Worm (Caenorhabditis elegans): ENCODE results near the gene pcdr-1.

pcdr-1 gene

DNA sequence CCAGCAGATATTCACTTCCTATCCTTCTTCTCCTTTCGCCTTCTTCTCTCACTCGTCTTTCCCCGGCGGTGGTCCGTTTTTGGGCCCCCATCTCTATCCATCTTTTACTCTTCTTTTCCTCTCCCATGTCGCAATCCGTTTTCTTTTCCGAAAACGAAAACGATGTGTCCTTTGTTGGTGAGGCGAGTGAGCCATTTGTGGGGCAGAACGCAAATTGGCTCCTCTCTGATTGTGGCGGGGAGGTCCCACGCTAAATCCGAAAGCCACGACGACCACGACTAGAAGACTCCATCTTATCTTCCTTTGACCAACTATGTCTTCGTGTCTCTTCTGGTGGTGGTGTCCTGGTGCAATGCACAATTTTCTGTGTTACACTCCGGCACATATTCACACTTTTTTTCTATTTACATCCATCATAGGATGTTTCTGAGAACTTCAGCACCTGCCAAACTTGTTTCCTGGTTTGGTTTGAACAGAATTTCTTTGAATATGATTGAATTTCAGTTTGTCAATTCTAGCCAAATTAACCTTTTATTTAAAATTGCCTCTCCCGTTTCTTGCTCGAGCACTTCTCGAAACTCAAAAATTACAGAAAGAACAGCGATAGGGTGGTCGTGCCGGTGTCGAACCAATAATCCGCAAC is at the start of gene pcdr-1:
TSS of gene pcdr-1 (plus strand) at position 593 of the 643 bp plus-strand sequence.
- TF ChIP-seq W03F9.2 (tag; optimal IDR thresholded peaks at IDR 0.05) (no peak), dao-5 (tag; optimal IDR thresholded peaks at IDR 0.05) (no peak), him-1 (tag; optimal IDR thresholded peaks at IDR 0.05) (no peak)

DNA sequence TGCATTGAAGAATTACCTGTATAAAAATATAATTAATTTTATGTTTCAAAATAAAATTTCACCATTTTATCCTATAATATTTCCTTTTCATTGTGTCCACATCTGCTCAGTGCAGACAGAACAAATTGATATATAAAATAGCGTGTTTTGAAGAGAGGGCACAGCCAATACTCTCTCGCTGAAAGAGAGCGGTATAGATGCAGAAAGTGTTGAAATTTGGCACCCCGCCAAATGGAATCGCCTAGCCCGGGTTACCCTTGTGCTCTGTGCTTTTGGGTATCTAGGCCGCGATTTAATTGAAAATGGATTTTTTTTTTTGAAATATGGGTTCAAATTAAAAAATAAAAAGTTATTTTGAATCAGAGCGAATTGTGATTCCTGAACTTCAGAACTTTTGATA is 49.4 kb upstream of the pcdr-1 start:
- TF ChIP-seq dao-5 (tag; optimal IDR thresholded peaks at IDR 0.05) (no peak), him-1 (tag; optimal IDR thresholded peaks at IDR 0.05) (no peak), W03F9.2 (tag; optimal IDR thresholded peaks at IDR 0.05) (no peak)

ce11 chrX:15619273-15619672 is 47.3 kb upstream of the pcdr-1 start:
- TF ChIP-seq dao-5 (tag; optimal IDR thresholded peaks at IDR 0.05) (peak; percentile 45), W03F9.2 (tag; optimal IDR thresholded peaks at IDR 0.05) (no peak)

DNA sequence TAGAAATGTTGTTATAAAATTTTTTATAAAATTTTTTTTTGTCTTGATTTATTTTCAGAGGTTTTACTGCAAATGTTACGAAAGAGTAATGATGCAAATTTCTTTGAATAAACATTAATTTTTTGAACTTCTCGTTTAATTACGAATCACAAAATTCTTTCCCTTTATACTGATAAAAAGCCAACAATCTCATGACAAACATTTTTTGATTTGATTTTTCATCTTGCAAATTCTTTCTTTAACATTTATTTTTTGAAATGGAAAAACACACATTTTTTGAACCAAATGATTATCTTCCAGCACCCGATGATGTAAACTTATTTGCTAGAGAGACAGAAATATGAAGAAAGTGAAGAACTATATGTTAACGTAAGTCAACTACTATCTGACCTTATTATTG is 46.4 kb upstream of the pcdr-1 start, which contains the start of gene K09E9.1:
TSS of gene K09E9.1 (plus strand) at position 301 of the 400 bp plus-strand sequence.
- TF ChIP-seq him-1 (tag; optimal IDR thresholded peaks at IDR 0.05) = no peak
- no peak for TF ChIP-seq dao-5 (tag; optimal IDR thresholded peaks at IDR 0.05)
- TF ChIP-seq W03F9.2 (tag; optimal IDR thresholded peaks at IDR 0.05) = no peak

DNA sequence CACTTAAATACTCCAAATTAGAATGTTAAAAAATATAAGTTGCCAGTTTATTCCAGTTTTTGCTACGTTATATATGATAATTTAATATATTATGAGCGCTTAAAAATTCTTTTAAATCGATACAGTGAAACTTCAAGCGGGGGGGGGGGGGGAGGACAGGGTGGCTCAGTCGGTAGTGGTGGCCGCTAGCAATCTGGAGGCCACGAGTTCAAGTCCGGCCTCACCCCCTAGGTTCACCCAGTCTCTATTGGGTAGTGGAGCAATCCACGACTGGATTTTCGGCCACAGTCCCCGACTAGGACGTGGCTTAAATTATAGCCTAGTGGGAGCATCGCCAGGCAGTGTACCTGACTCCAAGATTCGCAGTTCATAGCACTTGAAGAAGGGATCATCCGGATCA is 45.6 kb upstream of the pcdr-1 start:
- no peak for TF ChIP-seq W03F9.2 (tag; optimal IDR thresholded peaks at IDR 0.05)
- TF ChIP-seq him-1 (tag; optimal IDR thresholded peaks at IDR 0.05) = no peak
- TF ChIP-seq dao-5 (tag; optimal IDR thresholded peaks at IDR 0.05) = no peak

DNA sequence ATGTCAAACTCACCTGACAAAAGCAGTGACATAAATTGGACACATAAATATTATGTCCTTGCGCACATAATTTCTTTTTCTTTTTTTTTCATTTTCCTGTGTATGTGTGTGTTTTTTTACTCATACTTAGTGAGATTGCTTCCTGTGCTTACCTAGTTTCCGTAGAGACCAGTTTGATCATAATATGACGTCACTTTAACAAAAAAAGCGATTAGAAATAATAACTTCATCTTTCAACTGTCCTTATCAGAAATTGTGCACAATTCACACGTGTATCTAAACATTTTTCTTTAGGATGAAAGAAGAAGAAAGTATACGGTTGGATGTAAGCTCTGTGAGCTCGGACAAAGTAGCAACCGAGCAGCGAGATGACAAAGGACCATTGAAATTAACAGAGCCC is 44.5 kb upstream of the pcdr-1 start:
- TF ChIP-seq W03F9.2 (tag; optimal IDR thresholded peaks at IDR 0.05) (no peak), him-1 (tag; optimal IDR thresholded peaks at IDR 0.05) (no peak), dao-5 (tag; optimal IDR thresholded peaks at IDR 0.05) (no peak)

- TF ChIP-seq dao-5 (tag; optimal IDR thresholded peaks at IDR 0.05) = no peak
- TF ChIP-seq W03F9.2 (tag; optimal IDR thresholded peaks at IDR 0.05) = no peak
- no peak for TF ChIP-seq him-1 (tag; optimal IDR thresholded peaks at IDR 0.05)
Measured at ce11 chrX:15626119-15626850, 40.3 kb upstream of the pcdr-1 start.

- TF ChIP-seq him-1 (tag; optimal IDR thresholded peaks at IDR 0.05) (no peak), W03F9.2 (tag; optimal IDR thresholded peaks at IDR 0.05) (no peak), dao-5 (tag; optimal IDR thresholded peaks at IDR 0.05) (no peak)
Measured at ce11 chrX:15627814-15628213, 38.7 kb upstream of the pcdr-1 start.

DNA sequence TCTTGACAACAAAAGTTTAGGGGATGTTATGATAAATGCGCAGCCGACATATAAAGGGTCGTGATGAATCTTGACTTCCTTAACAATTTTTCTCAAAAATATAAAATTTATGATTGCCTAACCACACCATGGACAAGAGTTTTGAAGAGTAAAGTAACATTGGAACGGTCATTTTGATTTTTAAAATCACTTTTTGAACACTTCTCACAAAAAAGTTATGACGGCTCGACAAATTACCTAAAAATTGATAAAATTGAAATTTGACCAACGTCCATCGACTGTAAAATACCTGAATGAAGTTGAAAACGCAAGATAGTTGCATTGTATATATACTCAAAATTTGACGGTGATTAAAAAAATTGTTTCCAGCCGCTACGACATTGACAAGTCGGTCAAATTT is 37.6 kb upstream of the pcdr-1 start:
- TF ChIP-seq dao-5 (tag; optimal IDR thresholded peaks at IDR 0.05) (no peak), W03F9.2 (tag; optimal IDR thresholded peaks at IDR 0.05) (no peak), him-1 (tag; optimal IDR thresholded peaks at IDR 0.05) (no peak)

ce11 chrX:15629615-15630014 is 36.9 kb upstream of the pcdr-1 start:
- no peak for TF ChIP-seq him-1 (tag; optimal IDR thresholded peaks at IDR 0.05)
- no peak for TF ChIP-seq dao-5 (tag; optimal IDR thresholded peaks at IDR 0.05)
- no peak for TF ChIP-seq W03F9.2 (tag; optimal IDR thresholded peaks at IDR 0.05)

ce11 chrX:15630340-15630739 is 36.2 kb upstream of the pcdr-1 start, which contains the start of gene K09E9.4:
TSS of gene K09E9.4 (minus strand) at chrX:15630440.
- no peak for TF ChIP-seq W03F9.2 (tag; optimal IDR thresholded peaks at IDR 0.05)
- no peak for TF ChIP-seq dao-5 (tag; optimal IDR thresholded peaks at IDR 0.05)
- no peak for TF ChIP-seq him-1 (tag; optimal IDR thresholded peaks at IDR 0.05)

DNA sequence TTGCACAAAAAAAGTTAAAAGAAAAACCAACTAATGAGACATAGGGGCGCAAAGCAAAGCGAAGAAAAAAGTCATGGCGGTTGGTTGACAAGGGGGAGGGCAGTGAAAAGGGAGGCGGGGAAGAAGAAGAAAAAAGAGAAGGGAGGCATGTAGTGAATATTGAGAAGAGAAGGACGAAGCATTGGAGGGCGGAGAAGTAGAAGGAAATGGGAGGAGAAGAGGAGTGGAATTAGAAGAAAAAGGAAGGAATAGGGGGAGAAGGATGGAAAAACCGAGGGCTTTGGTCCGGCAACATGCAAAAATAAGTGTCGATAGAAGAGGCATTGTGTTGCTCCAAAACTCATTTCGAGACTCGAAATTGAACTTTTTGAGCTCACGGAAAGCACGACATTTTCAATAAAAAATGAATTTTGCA is 35.8 kb upstream of the pcdr-1 start:
- TF ChIP-seq W03F9.2 (tag; optimal IDR thresholded peaks at IDR 0.05) = no peak
- TF ChIP-seq dao-5 (tag; optimal IDR thresholded peaks at IDR 0.05) = no peak
- TF ChIP-seq him-1 (tag; optimal IDR thresholded peaks at IDR 0.05) = no peak

DNA sequence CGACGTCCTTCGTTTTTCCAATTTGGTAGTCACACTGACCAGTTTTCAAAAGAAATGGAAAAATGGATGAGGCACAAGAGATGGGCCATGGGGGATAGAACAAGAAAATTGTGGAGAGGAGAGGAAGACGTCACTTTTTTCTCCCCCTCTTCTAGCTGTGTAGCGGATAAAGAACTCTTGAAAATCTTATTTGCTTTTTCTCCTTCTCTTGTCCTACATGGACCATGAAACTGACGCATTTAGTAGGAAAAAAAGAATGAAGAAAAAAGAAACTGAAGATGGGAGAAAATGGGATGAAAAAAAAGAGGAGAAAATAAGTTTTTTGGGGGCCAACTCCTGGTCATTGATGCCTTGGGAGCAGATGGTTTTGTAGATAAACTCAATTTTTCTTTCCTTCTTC is 32.6 kb upstream of the pcdr-1 start:
- TF ChIP-seq W03F9.2 (tag; optimal IDR thresholded peaks at IDR 0.05) = no peak
- TF ChIP-seq him-1 (tag; optimal IDR thresholded peaks at IDR 0.05) = peak; percentile 57

DNA sequence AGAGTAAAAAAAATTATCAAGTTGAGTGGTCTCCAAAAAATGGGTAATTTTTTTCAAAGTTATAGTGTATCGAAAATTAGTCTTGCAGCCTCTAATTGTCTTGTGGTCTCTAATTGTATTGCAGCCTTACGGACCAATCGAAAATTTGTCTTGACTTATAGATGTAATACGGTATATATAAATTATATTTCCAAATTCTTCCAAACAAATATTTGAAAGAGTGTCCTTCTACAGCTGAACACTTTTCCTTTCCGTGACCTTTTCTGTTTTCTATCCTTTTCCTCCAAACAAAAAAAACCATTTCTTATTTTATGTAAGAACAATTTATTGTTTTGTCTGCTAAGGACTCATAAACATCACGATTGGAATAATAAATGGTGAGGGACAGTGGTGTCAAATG is 26.0 kb upstream of the pcdr-1 start, which contains the start of gene K09E9.7:
TSS of gene K09E9.7 (plus strand) at position 301 of the 400 bp plus-strand sequence.
- no peak for TF ChIP-seq him-1 (tag; optimal IDR thresholded peaks at IDR 0.05)
- no peak for TF ChIP-seq W03F9.2 (tag; optimal IDR thresholded peaks at IDR 0.05)
- TF ChIP-seq dao-5 (tag; optimal IDR thresholded peaks at IDR 0.05) = no peak
